Fruit fly (Drosophila melanogaster): ENCODE measurements around the gene rod.
A peak's percentile ranks its signal among the peaks of the same experiment; 100 is the strongest.

rod gene

dm6 chr3R:31588374-31588773 is 7.6 kb downstream of the rod start, which contains the start of gene CG1635 (continued):
- TF ChIP-seq CG18619 (GFP tag; optimal IDR thresholded peaks at IDR 0.05) (peak; percentile 99), CG8924 (tag; optimal IDR thresholded peaks at IDR 0.05) (peak; percentile 100), CG2202 (tag; optimal IDR thresholded peaks at IDR 0.05) (peak; percentile 99), CG1024 (GFP tag; IDR thresholded peaks at IDR 0.05) (peak; percentile 98), Dref (GFP tag; IDR thresholded peaks at IDR 0.05) (peak; percentile 50), Doc3 (GFP tag; IDR thresholded peaks at IDR 0.05; ENCODE audit: partially characterized antibody) (peak; percentile 44; the same call in 1 of the 3 replicates), gem (tag; optimal IDR thresholded peaks at IDR 0.05) (peak; percentile 100), CG14710 (tag; optimal IDR thresholded peaks at IDR 0.05) (peak; percentile 98), Usf (GFP tag; optimal IDR thresholded peaks at IDR 0.05) (peak; percentile 98), row (GFP tag; IDR thresholded peaks at IDR 0.05) (peak; percentile 100), phol (tag; optimal IDR thresholded peaks at IDR 0.05) (peak; percentile 99), CG10366 (GFP tag; IDR thresholded peaks at IDR 0.05) (peak; percentile 99), gcm (GFP tag; optimal IDR thresholded peaks at IDR 0.05) (peak; percentile 100), ken (GFP tag; IDR thresholded peaks at IDR 0.05) (peak; percentile 99), Vsx1 (GFP tag; optimal IDR thresholded peaks at IDR 0.05) (peak; percentile 98), E2f1 (GFP tag; IDR thresholded peaks at IDR 0.05) (peak; percentile 99), scrt (GFP tag; optimal IDR thresholded peaks at IDR 0.05) (peak; percentile 98), CG34376 (GFP tag; optimal IDR thresholded peaks at IDR 0.05) (peak; percentile 100), toy (GFP tag; IDR thresholded peaks at IDR 0.05) (peak; percentile 98), CG7987 (GFP tag; optimal IDR thresholded peaks at IDR 0.05) (peak; percentile 98), CG32532 (GFP tag; IDR thresholded peaks at IDR 0.05) (peak; percentile 100), Eip74EF (GFP tag; optimal IDR thresholded peaks at IDR 0.05) (peak in 1 of 2 experiments; percentile 98), CG2129 (GFP tag; IDR thresholded peaks at IDR 0.05; ENCODE audit: partially characterized antibody) (no peak), C15 (GFP tag; IDR thresholded peaks at IDR 0.05) (peak; percentile 99), CG8388 (GFP tag; optimal IDR thresholded peaks at IDR 0.05) (peak; percentile 99), esg (GFP tag; conservative IDR thresholded peaks at IDR 0.05) (peak; percentile 99), Dip3 (GFP tag; optimal IDR thresholded peaks at IDR 0.05) (peak; percentile 99), otp (GFP tag; IDR thresholded peaks at IDR 0.05) (peak; percentile 99), CG10321 (GFP tag; IDR thresholded peaks at IDR 0.05) (peak; percentile 90), CG4424 (GFP tag; optimal IDR thresholded peaks at IDR 0.05) (peak; percentile 99), Sox100B (GFP tag; optimal IDR thresholded peaks at IDR 0.05) (peak; percentile 99), Asciz (GFP tag; optimal IDR thresholded peaks at IDR 0.05) (peak; percentile 100), ab (GFP tag; optimal IDR thresholded peaks at IDR 0.05) (peak; percentile 90), tgo (GFP tag; IDR thresholded peaks at IDR 0.05) (peak; percentile 99), ind (GFP tag; optimal IDR thresholded peaks at IDR 0.05) (peak; percentile 99), klu (GFP tag; IDR thresholded peaks at IDR 0.05) (peak; percentile 98), CG12155 (GFP tag; optimal IDR thresholded peaks at IDR 0.05) (peak; percentile 98), shn (GFP tag; optimal IDR thresholded peaks at IDR 0.05) (peak; percentile 97), sqz (GFP tag; optimal IDR thresholded peaks at IDR 0.05) (peak; percentile 99), fd3F (GFP tag; optimal IDR thresholded peaks at IDR 0.05) (peak; percentile 99), Max (GFP tag; optimal IDR thresholded peaks at IDR 0.05) (peak; percentile 99), knrl (GFP tag; IDR thresholded peaks at IDR 0.05; ENCODE audit: partially characterized antibody) (peak; percentile 55), pb (GFP tag; optimal IDR thresholded peaks at IDR 0.05) (peak; percentile 97), tap (tag; optimal IDR thresholded peaks at IDR 0.05) (peak; percentile 100), slou (GFP tag; optimal IDR thresholded peaks at IDR 0.05) (peak; percentile 96), CG1792 (GFP tag; optimal IDR thresholded peaks at IDR 0.05) (peak; percentile 97), Dek (tag; optimal IDR thresholded peaks at IDR 0.05) (peak; percentile 99), CG6854 (GFP tag; optimal IDR thresholded peaks at IDR 0.05) (peak; percentile 99), CG12104 (GFP tag; optimal IDR thresholded peaks at IDR 0.05) (peak; percentile 93), TFAM (GFP tag; optimal IDR thresholded peaks at IDR 0.05) (peak; percentile 94)

All from whole organism, embryonic.